Fruit fly (Drosophila melanogaster): ENCODE data around the gene Rbp1.

Gene Rbp1

DNA sequence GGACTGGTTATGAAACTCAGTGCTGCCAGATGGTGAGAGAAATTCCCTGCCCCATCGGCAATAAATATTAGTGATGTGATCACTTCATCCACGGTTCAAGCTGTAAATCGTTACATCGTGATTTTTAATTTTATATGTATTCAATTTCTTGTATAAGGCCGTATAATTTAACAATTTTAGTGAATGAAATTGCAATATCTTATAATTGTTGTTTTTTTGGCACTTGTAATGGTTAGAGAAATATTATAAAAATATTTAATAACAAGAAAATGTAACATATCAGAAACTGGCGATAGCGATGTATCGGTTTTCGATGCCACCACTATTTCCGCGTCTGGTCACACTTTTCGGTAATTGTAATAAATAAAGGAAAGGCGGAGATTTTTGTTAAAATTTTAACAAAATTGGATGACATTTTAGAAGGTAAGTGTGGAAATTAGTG lies at the start of gene Rbp1, which contains the start of gene mRpL37 (continued):
- TF ChIP-seq lab (GFP tag; optimal IDR thresholded peaks at IDR 0.05) (no peak), zfh2 (GFP tag; optimal IDR thresholded peaks at IDR 0.05) (peak; percentile 67), shn (GFP tag; optimal IDR thresholded peaks at IDR 0.05) (peak; percentile 37), CG8944 (GFP tag; optimal IDR thresholded peaks at IDR 0.05) (peak; percentile 34), Doc3 (GFP tag; IDR thresholded peaks at IDR 0.05; ENCODE audit: partially characterized antibody) (peak; percentile 84), Hsf (GFP tag; optimal IDR thresholded peaks at IDR 0.05) (peak; percentile 80), inv (GFP tag; IDR thresholded peaks at IDR 0.05; ENCODE audit: partially characterized antibody) (peak; percentile 92), ranshi (GFP tag; IDR thresholded peaks at IDR 0.05) (peak; percentile 66; the same call in 1 of the 2 replicates), Spps (tag; optimal IDR thresholded peaks at IDR 0.05) (peak; percentile 43), CG11093 (GFP tag; IDR thresholded peaks at IDR 0.05) (peak; percentile 80; the same call in 2 of the 3 replicates), ftz-f1 (GFP tag; optimal IDR thresholded peaks at IDR 0.05) (no peak), sna (GFP tag; IDR thresholded peaks at IDR 0.05; ENCODE audit: partially characterized antibody) (peak; percentile 86), dati (GFP tag; IDR thresholded peaks at IDR 0.05) (no peak), CG15696 (tag; optimal IDR thresholded peaks at IDR 0.05) (peak; percentile 88), CG14860 (GFP tag; IDR thresholded peaks at IDR 0.05; ENCODE audit: partially characterized antibody) (peak; percentile 95), Fer1 (GFP tag; optimal IDR thresholded peaks at IDR 0.05) (peak; percentile 55), hb (GFP tag; IDR thresholded peaks at IDR 0.05; ENCODE audit: partially characterized antibody) (peak; percentile 89), CG9817 (tag; optimal IDR thresholded peaks at IDR 0.05) (peak; percentile 87), sqz (GFP tag; optimal IDR thresholded peaks at IDR 0.05) (no peak), esg (GFP tag; conservative IDR thresholded peaks at IDR 0.05) (peak; percentile 47), danr (GFP tag; IDR thresholded peaks at IDR 0.05) (peak; percentile 52), CG1832 (GFP tag; optimal IDR thresholded peaks at IDR 0.05) (no peak), Poxn (GFP tag; IDR thresholded peaks at IDR 0.05) (no peak), CG12104 (GFP tag; optimal IDR thresholded peaks at IDR 0.05) (peak; percentile 50), CG34224 (GFP tag; IDR thresholded peaks at IDR 0.05; ENCODE audit: partially characterized antibody) (peak; percentile 79), CG1233 (GFP tag; optimal IDR thresholded peaks at IDR 0.05) (peak; percentile 73), CG11560 (tag; IDR thresholded peaks at IDR 0.05) (no peak), CG14710 (tag; optimal IDR thresholded peaks at IDR 0.05) (peak; percentile 93), Sox102F (GFP tag; optimal IDR thresholded peaks at IDR 0.05) (peak; percentile 73), corto (GFP tag; optimal IDR thresholded peaks at IDR 0.05) (peak; percentile 30), CG12391 (tag; optimal IDR thresholded peaks at IDR 0.05) (peak; percentile 88), ssp (GFP tag; IDR thresholded peaks at IDR 0.05) (peak; percentile 80), CG17829 (tag; optimal IDR thresholded peaks at IDR 0.05) (peak; percentile 89), Usf (GFP tag; optimal IDR thresholded peaks at IDR 0.05) (peak; percentile 51), tio (GFP tag; optimal IDR thresholded peaks at IDR 0.05) (peak; percentile 66), pita (GFP tag; optimal IDR thresholded peaks at IDR 0.05) (no peak), CG9932 (GFP tag; IDR thresholded peaks at IDR 0.05) (peak; percentile 91), pros (GFP tag; optimal IDR thresholded peaks at IDR 0.05) (no peak), hbn (GFP tag; IDR thresholded peaks at IDR 0.05; ENCODE audit: partially characterized antibody) (peak; percentile 78), Optix (GFP tag; IDR thresholded peaks at IDR 0.05) (no peak), Lhr (GFP tag; optimal IDR thresholded peaks at IDR 0.05) (peak; percentile 64), CG4404 (GFP tag; IDR thresholded peaks at IDR 0.05) (peak; percentile 94), HmgZ (tag; optimal IDR thresholded peaks at IDR 0.05) (peak; percentile 72), Stat92E (GFP tag; optimal IDR thresholded peaks at IDR 0.05) (peak in 1 of 3 experiments; percentile 30), CG30431 (GFP tag; optimal IDR thresholded peaks at IDR 0.05) (peak; percentile 40), ewg (GFP tag; optimal IDR thresholded peaks at IDR 0.05) (peak; percentile 18), sisA (GFP tag; IDR thresholded peaks at IDR 0.05) (peak; percentile 86), slp2 (GFP tag; optimal IDR thresholded peaks at IDR 0.05) (peak; percentile 21), croc (GFP tag; conservative IDR thresholded peaks at IDR 0.05) (peak; percentile 80)
